Worm (Caenorhabditis elegans) whole organism, L4 larva: Measurements from ENCODE around the gene exc-7.

Experiments
- F44E2.7 ChIP-seq: fragments of 200-800 bp; sonication (Bioruptor generic); IDR thresholded peaks from 2 replicates; pipeline ENCODE4 v2.1.2; 2022; ENCODE audit warnings: missing genetic modification characterization, missing compliant biosample characterization
- T20F7.1 ChIP-seq: fragments of 200-800 bp; sonication (Bioruptor generic); optimal IDR thresholded peaks from 2 replicates; lab custom pipeline; 2018; ENCODE audit warnings: mild to moderate bottlenecking, missing genetic modification characterization, missing compliant biosample characterization
- T26A8.4 ChIP-seq: fragments of 200-800 bp; sonication (Bioruptor generic); IDR thresholded peaks from 2 replicates; pipeline ENCODE4 v1.3.6; 2022; ENCODE audit warnings: missing genetic modification characterization, missing compliant biosample characterization
- aha-1 ChIP-seq: fragments of 150-350 bp; peaks from one replicate; lab custom pipeline; 2014; ENCODE audit warnings: missing biosample characterization, missing genetic modification characterization
- ama-1 ChIP-seq: fragments of 150-350 bp; optimal IDR thresholded peaks from 2 replicates; lab custom pipeline; 2014; ENCODE audit warnings: inconsistent platforms, mixed read lengths
- attf-4 ChIP-seq: sonication (generic microtip); optimal IDR thresholded peaks from 3 replicates; lab custom pipeline; 2017; ENCODE audit warnings: missing biosample characterization, missing genetic modification characterization
- ceh-20 ChIP-seq: fragments of 200-800 bp; sonication (Bioruptor generic); IDR thresholded peaks from 2 replicates; pipeline ENCODE4 v1.3.6; 2022; ENCODE audit warnings: missing genetic modification reagents, missing genetic modification characterization, missing compliant biosample characterization
- ceh-28 ChIP-seq: fragments of 150-350 bp; optimal IDR thresholded peaks from 2 replicates; lab custom pipeline; 2014; ENCODE audit warnings: missing biosample characterization, missing genetic modification reagents, missing genetic modification characterization
- ceh-62 ChIP-seq: sonication (generic microtip); optimal IDR thresholded peaks from 2 replicates; lab custom pipeline; 2017; ENCODE audit warnings: missing biosample characterization, missing genetic modification characterization
- dpl-1 ChIP-seq: fragments of 150-350 bp; optimal IDR thresholded peaks from 2 replicates; lab custom pipeline; 2014; ENCODE audit warnings: missing biosample characterization, missing genetic modification reagents, missing genetic modification characterization
- egl-43 ChIP-seq: fragments of 200-800 bp; sonication (Bioruptor generic); IDR thresholded peaks from 2 replicates; pipeline ENCODE4 v1.3.6; 2022; ENCODE audit warnings: missing genetic modification reagents, missing genetic modification characterization, missing compliant biosample characterization
- fos-1 ChIP-seq: fragments of 150-350 bp; optimal IDR thresholded peaks from 2 replicates; lab custom pipeline; 2014; ENCODE audit warnings: missing biosample characterization, missing genetic modification characterization
- gei-8 ChIP-seq: fragments of 200-800 bp; sonication (Bioruptor generic); optimal IDR thresholded peaks from 2 replicates; lab custom pipeline; 2018; ENCODE audit warnings: mild to moderate bottlenecking, missing genetic modification characterization, missing compliant biosample characterization
- hlh-11 ChIP-seq: fragments of 200-800 bp; sonication (Bioruptor generic); optimal IDR thresholded peaks from 2 replicates; lab custom pipeline; 2018; ENCODE audit warnings: mild to moderate bottlenecking, missing genetic modification characterization, missing compliant biosample characterization
- hlh-30 ChIP-seq: sonication (generic microtip); optimal IDR thresholded peaks from 2 replicates; lab custom pipeline; 2017; ENCODE audit warnings: antibody characterized with exemption, mild to moderate bottlenecking, missing genetic modification characterization, missing compliant biosample characterization; ENCODE audit not compliant: insufficient read depth
- hmg-1.1 ChIP-seq: fragments of 200-800 bp; sonication (Bioruptor generic); IDR thresholded peaks from 2 replicates; pipeline ENCODE4 v1.3.6; 2022; ENCODE audit warnings: missing genetic modification reagents, missing genetic modification characterization, missing compliant biosample characterization
- jun-1 ChIP-seq: fragments of 150-350 bp; optimal IDR thresholded peaks from 2 replicates; lab custom pipeline; 2014; ENCODE audit warnings: missing biosample characterization, missing genetic modification reagents, missing genetic modification characterization
- lin-1 ChIP-seq: fragments of 200-800 bp; sonication (Bioruptor generic); IDR thresholded peaks from 2 replicates; pipeline ENCODE4 v1.3.6; 2022; ENCODE audit warnings: missing genetic modification reagents, missing genetic modification characterization, missing compliant biosample characterization
- lin-13 ChIP-seq: fragments of 150-350 bp; optimal IDR thresholded peaks from 2 replicates; lab custom pipeline; 2014; ENCODE audit warnings: missing biosample characterization, missing genetic modification reagents, missing genetic modification characterization
- lir-3 ChIP-seq: sonication (generic microtip); optimal IDR thresholded peaks from 2 replicates; lab custom pipeline; 2016; ENCODE audit warnings: mild to moderate bottlenecking, missing genetic modification characterization, missing compliant biosample characterization
- madf-9 ChIP-seq: fragments of 200-800 bp; sonication (Bioruptor generic); conservative IDR thresholded peaks from 2 replicates; pipeline ENCODE4 v1.3.6; 2022; ENCODE audit warnings: missing genetic modification reagents, missing genetic modification characterization, missing compliant biosample characterization
- mdl-1 ChIP-seq, 2 experiments: fragments of 150-350 bp in 1 of 2; sonication (generic microtip) in 1 of 2; optimal IDR thresholded peaks; 2 replicates each; lab custom pipeline; 2014 to 2017; ENCODE audit warnings: missing biosample characterization in 2 of 2, missing genetic modification characterization in 2 of 2
- mdt-29 ChIP-seq: fragments of 200-800 bp; sonication (Bioruptor generic); IDR thresholded peaks from 2 replicates; pipeline ENCODE4 v1.3.6; 2022; ENCODE audit warnings: missing genetic modification reagents, missing genetic modification characterization, missing compliant biosample characterization
- mes-2 ChIP-seq: sonication (generic microtip); optimal IDR thresholded peaks from 2 replicates; lab custom pipeline; 2016; ENCODE audit warnings: missing genotype, mild to moderate bottlenecking, missing genetic modification characterization, missing compliant biosample characterization; ENCODE audit not compliant: poor library complexity, severe bottlenecking
- mxl-3 ChIP-seq: fragments of 200-800 bp; sonication (Bioruptor generic); optimal IDR thresholded peaks from 2 replicates; lab custom pipeline; 2018; ENCODE audit warnings: mild to moderate bottlenecking, missing genetic modification characterization, missing compliant biosample characterization
- nhr-10 ChIP-seq: fragments of 150-350 bp; optimal IDR thresholded peaks from 2 replicates; lab custom pipeline; 2014; ENCODE audit warnings: missing biosample characterization, missing genetic modification characterization
- nhr-102 ChIP-seq: sonication (generic microtip); optimal IDR thresholded peaks from 2 replicates; lab custom pipeline; 2016; ENCODE audit warnings: mild to moderate bottlenecking, missing genetic modification characterization, moderate library complexity, missing compliant biosample characterization
- nhr-237 ChIP-seq: sonication (generic microtip); optimal IDR thresholded peaks from 2 replicates; lab custom pipeline; 2017; ENCODE audit warnings: missing biosample characterization, missing genetic modification characterization
- nhr-28 ChIP-seq: fragments of 150-350 bp; optimal IDR thresholded peaks from 2 replicates; lab custom pipeline; 2014; ENCODE audit warnings: missing biosample characterization, missing genetic modification characterization
- nhr-48 ChIP-seq: sonication (generic microtip); optimal IDR thresholded peaks from 2 replicates; lab custom pipeline; 2016; ENCODE audit warnings: mild to moderate bottlenecking, missing genetic modification characterization, missing compliant biosample characterization
- nhr-6 ChIP-seq: fragments of 150-350 bp; optimal IDR thresholded peaks from 2 replicates; lab custom pipeline; 2014; ENCODE audit warnings: missing biosample characterization, missing genetic modification characterization
- rbr-2 ChIP-seq: sonication (generic microtip); optimal IDR thresholded peaks from 2 replicates; lab custom pipeline; 2016; ENCODE audit warnings: missing genotype, missing genetic modification characterization, missing compliant biosample characterization
- spr-1 ChIP-seq: sonication (generic microtip); optimal IDR thresholded peaks from 2 replicates; lab custom pipeline; 2016; ENCODE audit warnings: mild to moderate bottlenecking, missing genetic modification characterization, missing compliant biosample characterization
- unc-130 ChIP-seq: sonication (generic microtip); optimal IDR thresholded peaks from 2 replicates; lab custom pipeline; 2016; ENCODE audit warnings: missing genetic modification reagents, missing genetic modification characterization, missing compliant biosample characterization
- unc-62 ChIP-seq, 3 experiments: fragments of 150-350 bp in 1 of 3; sonication (generic microtip); optimal IDR thresholded peaks in 2 of 3; peaks in 1 of 3; 1 replicate in 1 of 3; 2 replicates in 2 of 3; lab custom pipeline; 2014 to 2017; ENCODE audit warnings: missing biosample characterization in 3 of 3, missing genetic modification characterization in 3 of 3, missing genetic modification reagents in 3 of 3, missing genotype in 1 of 3
- zfp-2 ChIP-seq: sonication (generic microtip); optimal IDR thresholded peaks from 2 replicates; lab custom pipeline; 2016; ENCODE audit warnings: mild to moderate bottlenecking, missing genetic modification characterization, missing compliant biosample characterization
- ztf-11 ChIP-seq: fragments of 150-350 bp; optimal IDR thresholded peaks from 2 replicates; lab custom pipeline; 2014; ENCODE audit warnings: missing biosample characterization, missing genetic modification characterization

The exc-7 gene

DNA sequence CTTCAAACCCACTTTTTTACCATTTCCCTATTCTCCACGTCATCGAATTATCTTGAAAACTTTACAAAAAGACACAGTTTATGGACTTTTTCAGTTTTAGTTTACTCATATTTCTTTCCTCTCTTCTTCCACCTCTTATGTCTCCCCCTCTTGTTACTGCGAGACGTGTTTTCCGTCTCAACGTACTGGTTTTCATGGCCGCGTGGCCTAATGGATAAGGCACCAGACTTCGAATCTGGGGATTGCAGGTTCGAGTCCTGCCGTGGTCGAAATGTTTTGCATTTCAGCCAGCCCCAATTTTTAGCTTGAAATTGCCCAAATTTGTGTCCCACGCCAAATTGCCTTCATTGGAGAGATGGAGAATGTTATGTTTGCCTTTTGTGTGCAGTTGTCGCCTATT lies 9.7 kb upstream of the exc-7 start (continued):
- no peak for TF ChIP-seq nhr-237 (tag; lab: Kevin White, UChicago)
- peak; percentile 63 for TF ChIP-seq unc-130
- no peak for TF ChIP-seq lir-3 (tag; lab: Kevin White, UChicago)
- peak; percentile 62 for TF ChIP-seq nhr-48 (tag; lab: Kevin White, UChicago)
- no peak for TF ChIP-seq ama-1 (lab: Kevin White, UChicago)
- TF ChIP-seq jun-1 (tag; lab: Kevin White, UChicago) = no peak
- TF ChIP-seq fos-1 (tag; lab: Kevin White, UChicago) = no peak
- TF ChIP-seq mdt-29 (GFP tag; lab: Robert Waterston, UW) = peak; percentile 68; the same call in 1 of the 2 replicates
- peak; percentile 5 for TF ChIP-seq lin-13 (GFP tag; lab: Kevin White, UChicago)
- TF ChIP-seq T20F7.1 (GFP tag; lab: Kevin White, UChicago) = peak; percentile 78
- TF ChIP-seq ceh-28 (tag; lab: Kevin White, UChicago) = no peak
- peak; percentile 50 for TF ChIP-seq nhr-102 (tag; lab: Kevin White, UChicago)
- TF ChIP-seq spr-1 = peak; percentile 70
- TF ChIP-seq egl-43 (GFP tag; lab: Robert Waterston, UW) = peak; percentile 96
- peak; percentile 98 for TF ChIP-seq aha-1
- peak; percentile 80 for TF ChIP-seq madf-9 (GFP tag; lab: Robert Waterston, UW)

DNA sequence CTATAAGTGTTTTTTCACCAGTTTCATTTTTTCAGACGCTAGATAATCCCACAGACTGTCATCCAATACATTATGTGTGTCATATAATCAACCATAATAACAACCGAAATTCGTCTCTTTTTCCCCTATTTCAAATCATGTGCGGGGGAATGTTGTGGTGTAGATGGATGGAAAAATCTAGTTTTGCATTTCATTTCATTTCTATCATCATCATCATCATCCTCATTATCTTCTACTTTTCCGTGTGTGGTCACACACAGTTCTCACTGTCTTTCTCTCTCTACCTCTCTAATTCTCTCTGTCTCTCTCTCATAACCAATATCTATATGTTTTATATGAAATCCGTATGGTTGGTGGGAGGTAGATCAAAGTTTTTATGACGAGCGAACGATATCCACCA lies 2.4 kb upstream of the exc-7 start:
- TF ChIP-seq mdl-1 (tag; optimal IDR thresholded peaks at IDR 0.05; lab: Kevin White, UChicago) (peak in 1 of 2 experiments; percentile 8), gei-8 (GFP tag; lab: Kevin White, UChicago) (no peak), mxl-3 (GFP tag; lab: Kevin White, UChicago) (peak; percentile 42), nhr-10 (tag; lab: Kevin White, UChicago) (no peak), nhr-28 (peak; percentile 41), ceh-20 (no peak), T26A8.4 (GFP tag; lab: Robert Waterston, UW) (no peak), hlh-30 (tag; lab: Kevin White, UChicago) (peak; percentile 59), nhr-6 (tag; lab: Kevin White, UChicago) (no peak), unc-62 (GFP tag; optimal IDR thresholded peaks at IDR 0.05 in 1 of 2; lab: Kevin White, UChicago) (peak in 1 of 2 experiments; percentile 90), unc-62 (tag; optimal IDR thresholded peaks at IDR 0.05; lab: Kevin White, UChicago) (no peak)
- TF ChIP-seq, all 104 proteins: peak for 5

DNA sequence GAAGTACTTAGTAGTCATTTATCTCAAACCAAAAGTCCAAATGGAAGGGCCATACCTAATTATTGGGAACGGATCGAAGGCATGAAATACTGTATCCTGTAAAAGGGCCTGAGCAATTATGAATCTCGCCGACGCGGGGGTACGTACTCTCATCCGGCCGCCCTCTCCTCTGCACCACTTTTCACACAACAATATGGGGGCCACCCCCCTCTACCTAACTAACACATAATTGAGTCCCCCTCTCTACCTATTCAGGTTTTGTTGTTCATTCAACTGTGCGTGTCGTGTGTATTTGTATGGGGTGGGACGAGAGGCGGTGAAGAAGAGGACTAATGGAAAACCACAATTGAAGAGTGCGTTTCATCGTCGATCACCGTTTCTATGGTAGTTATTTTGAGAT lies 1.4 kb upstream of the exc-7 start:
- TF ChIP-seq ztf-11 (tag; lab: Kevin White, UChicago) = no peak
- no peak for TF ChIP-seq hlh-11 (tag; lab: Kevin White, UChicago)
- no peak for TF ChIP-seq dpl-1
- 0 out of 2 replicates have a peak, but pooled peaks have one; percentile 58 for TF ChIP-seq egl-43 (GFP tag; lab: Robert Waterston, UW)
- TF ChIP-seq rbr-2 (tag; lab: Kevin White, UChicago) = peak; percentile 1
- TF ChIP-seq lin-13 (GFP tag; lab: Kevin White, UChicago) = no peak
- no peak for TF ChIP-seq madf-9 (GFP tag; lab: Robert Waterston, UW)
- peak; percentile 15 for TF ChIP-seq mes-2 (tag; lab: Kevin White, UChicago)
- peak in 1 of 2 experiments; percentile 60 for TF ChIP-seq unc-62 (GFP tag; optimal IDR thresholded peaks at IDR 0.05 in 1 of 2; lab: Kevin White, UChicago)
- TF ChIP-seq unc-62 (tag; optimal IDR thresholded peaks at IDR 0.05; lab: Kevin White, UChicago) = no peak
- no peak for TF ChIP-seq ceh-62 (tag; lab: Kevin White, UChicago)
- no peak for TF ChIP-seq attf-4 (tag; lab: Kevin White, UChicago)
- 0 out of 2 replicates have a peak, but pooled peaks have one; percentile 43 for TF ChIP-seq F44E2.7 (GFP tag; lab: Robert Waterston, UW)
- TF ChIP-seq, all 104 proteins: peak for 5

DNA sequence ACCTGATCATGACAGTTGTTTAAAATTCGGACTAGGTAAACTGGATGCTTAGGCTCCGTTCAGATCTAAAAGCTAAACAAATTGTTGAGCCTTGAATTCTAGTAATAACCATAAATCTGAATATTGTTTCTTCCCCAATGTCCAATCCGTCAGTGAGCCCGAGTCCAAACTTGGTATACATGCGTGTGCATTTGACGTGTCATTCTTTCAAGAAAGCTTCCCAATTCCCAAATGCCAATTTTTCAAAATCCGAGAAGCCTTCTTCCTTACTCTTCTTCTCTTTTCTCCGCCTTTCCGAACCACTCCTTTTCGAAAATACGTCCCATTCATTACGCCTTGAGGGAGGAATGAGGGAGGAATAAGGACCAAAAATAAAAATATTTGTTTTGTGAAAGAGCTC lies 937 bp downstream of the exc-7 start:
- TF ChIP-seq hmg-1.1 (GFP tag; lab: Robert Waterston, UW) = 0 out of 2 replicates have a peak, but pooled peaks have one; percentile 32
- TF ChIP-seq lin-13 (GFP tag; lab: Kevin White, UChicago) = no peak
- TF ChIP-seq zfp-2 (tag; lab: Kevin White, UChicago) = no peak
- no peak for TF ChIP-seq lin-1
